Fruit fly (Drosophila melanogaster): ENCODE results near the gene Mkrn1.

Mkrn1 gene

dm6 chr3L:21515823-21516715 is 17.4 kb downstream of the Mkrn1 start, which contains the start of the genes SAK and Cdk12 (continued):
- peak; percentile 65 for TF ChIP-seq CG8944 (GFP tag; optimal IDR thresholded peaks at IDR 0.05)
- TF ChIP-seq CG31388 (GFP tag; optimal IDR thresholded peaks at IDR 0.05), result peak; percentile 76
- TF ChIP-seq NC2β (GFP tag; optimal IDR thresholded peaks at IDR 0.05), result no peak
- peak; percentile 57 for TF ChIP-seq CG34376 (GFP tag; optimal IDR thresholded peaks at IDR 0.05)
- peak; percentile 78 for TF ChIP-seq ase (GFP tag; IDR thresholded peaks at IDR 0.05)
- TF ChIP-seq CG32532 (GFP tag; IDR thresholded peaks at IDR 0.05), result peak; percentile 87
- no peak for TF ChIP-seq crol (GFP tag; IDR thresholded peaks at IDR 0.05)
- TF ChIP-seq CG9215 (GFP tag; IDR thresholded peaks at IDR 0.05), result peak; percentile 97
- peak; percentile 55; the same call in 2 of the 3 replicates for TF ChIP-seq CG16813 (GFP tag; IDR thresholded peaks at IDR 0.05; ENCODE audit: partially characterized antibody)
- TF ChIP-seq trh (GFP tag; optimal IDR thresholded peaks at IDR 0.05), result peak; percentile 55
- peak; percentile 77 for TF ChIP-seq Xrp1 (GFP tag; IDR thresholded peaks at IDR 0.05)
- peak; percentile 65 for TF ChIP-seq kah (GFP tag; optimal IDR thresholded peaks at IDR 0.05)
- TF ChIP-seq CG4404 (GFP tag; IDR thresholded peaks at IDR 0.05), result peak; percentile 75
- peak; percentile 71; the same call in 1 of the 4 replicates for TF ChIP-seq chinmo (GFP tag; IDR thresholded peaks at IDR 0.05; ENCODE audit: partially characterized antibody)
- 0 out of 3 replicates have a peak, but pooled peaks have one; percentile 32 for TF ChIP-seq CG7963 (GFP tag; IDR thresholded peaks at IDR 0.05; ENCODE audit: partially characterized antibody)
- TF ChIP-seq CG4707 (GFP tag; optimal IDR thresholded peaks at IDR 0.05), result no peak
- TF ChIP-seq CG30431 (GFP tag; optimal IDR thresholded peaks at IDR 0.05), result peak; percentile 65
- TF ChIP-seq CG10274 (GFP tag; optimal IDR thresholded peaks at IDR 0.05), result peak; percentile 48
- peak; percentile 61; the same call in 2 of the 3 replicates for TF ChIP-seq CG11560 (tag; IDR thresholded peaks at IDR 0.05)
- TF ChIP-seq luna (GFP tag; optimal IDR thresholded peaks at IDR 0.05), result no peak
- TF ChIP-seq gcm2 (GFP tag; optimal IDR thresholded peaks at IDR 0.05), result no peak
- no peak for TF ChIP-seq CG17186 (GFP tag; optimal IDR thresholded peaks at IDR 0.05)
- no peak; the same call in 1 of the 2 replicates for TF ChIP-seq CG4730 (GFP tag; IDR thresholded peaks at IDR 0.05)
- TF ChIP-seq CG8089 (GFP tag; optimal IDR thresholded peaks at IDR 0.05), result peak; percentile 36
- no peak for TF ChIP-seq hb (GFP tag; IDR thresholded peaks at IDR 0.05; ENCODE audit: partially characterized antibody)
- peak; percentile 81 for TF ChIP-seq CG17612 (GFP tag; IDR thresholded peaks at IDR 0.05)
- peak; percentile 55 for TF ChIP-seq shn (GFP tag; optimal IDR thresholded peaks at IDR 0.05)
- TF ChIP-seq CG6175 (GFP tag; IDR thresholded peaks at IDR 0.05), result peak; percentile 53
- TF ChIP-seq Ravus (GFP tag; IDR thresholded peaks at IDR 0.05), result peak; percentile 47
- TF ChIP-seq fd3F (GFP tag; optimal IDR thresholded peaks at IDR 0.05), result peak; percentile 85
- peak; percentile 82 for TF ChIP-seq BtbVII (GFP tag; optimal IDR thresholded peaks at IDR 0.05)
- TF ChIP-seq zfh2 (GFP tag; optimal IDR thresholded peaks at IDR 0.05), result peak; percentile 81
- peak; percentile 88 for TF ChIP-seq Ptx1 (GFP tag; IDR thresholded peaks at IDR 0.05)
- peak; percentile 75 for TF ChIP-seq CG11695 (GFP tag; IDR thresholded peaks at IDR 0.05)
- TF ChIP-seq CG10959 (GFP tag; IDR thresholded peaks at IDR 0.05), result no peak; the same call in 1 of the 2 replicates
- peak; percentile 96 for TF ChIP-seq CG31441 (GFP tag; IDR thresholded peaks at IDR 0.05)
- peak in 1 of 2 experiments; percentile 78 for TF ChIP-seq eve (GFP tag; optimal IDR thresholded peaks at IDR 0.05)
- TF ChIP-seq slou (GFP tag; optimal IDR thresholded peaks at IDR 0.05), result peak; percentile 82
- peak; percentile 59 for TF ChIP-seq CG15073 (GFP tag; optimal IDR thresholded peaks at IDR 0.05)
- TF ChIP-seq ara (GFP tag; IDR thresholded peaks at IDR 0.05), result peak; percentile 74
- peak; percentile 47 for TF ChIP-seq CG3838 (GFP tag; optimal IDR thresholded peaks at IDR 0.05)
- TF ChIP-seq mirr (GFP tag; optimal IDR thresholded peaks at IDR 0.05), result peak; percentile 50
- no peak for TF ChIP-seq Hr39 (optimal IDR thresholded peaks at IDR 0.05)
- peak; percentile 74 for TF ChIP-seq CG2116 (GFP tag; optimal IDR thresholded peaks at IDR 0.05)
- TF ChIP-seq CG9797 (GFP tag; optimal IDR thresholded peaks at IDR 0.05), result peak; percentile 37
- TF ChIP-seq sens (GFP tag), result peak; percentile 91
- TF ChIP-seq CG13296 (GFP tag; optimal IDR thresholded peaks at IDR 0.05), result peak; percentile 86
- peak; percentile 69 for TF ChIP-seq CG18764 (GFP tag; optimal IDR thresholded peaks at IDR 0.05)
- peak; percentile 93 for TF ChIP-seq CG13775 (GFP tag; optimal IDR thresholded peaks at IDR 0.05)
- peak; percentile 5 for TF ChIP-seq ac (GFP tag; optimal IDR thresholded peaks at IDR 0.05)

Measured in whole organism, embryonic.